Worm (Caenorhabditis elegans) whole organism, young adult: Measurements from ENCODE around the gene cct-7.

Experiments used
- B0035.1 ChIP-seq: sonication (generic microtip); optimal IDR thresholded peaks from 2 replicates; lab custom pipeline; 2016; ENCODE audit warnings: missing genetic modification characterization, mild to moderate bottlenecking, missing compliant biosample characterization, missing genotype, missing genetic modification reagents
- C17E4.6 ChIP-seq: fragments of 200-800 bp; sonication (Bioruptor generic); IDR thresholded peaks from 2 replicates; pipeline ENCODE4 v1.3.6; 2022; ENCODE audit warnings: missing genetic modification reagents, missing genetic modification characterization, missing compliant biosample characterization
- F10E7.11 ChIP-seq: sonication (generic microtip); optimal IDR thresholded peaks from 2 replicates; lab custom pipeline; 2017; ENCODE audit warnings: mild to moderate bottlenecking, missing genetic modification characterization, moderate library complexity, missing compliant biosample characterization
- K12H6.12 ChIP-seq: fragments of 200-800 bp; sonication (Bioruptor generic); optimal IDR thresholded peaks from 2 replicates; lab custom pipeline; 2018; ENCODE audit warnings: mild to moderate bottlenecking, missing genetic modification characterization, missing compliant biosample characterization
- T26A5.8 ChIP-seq: sonication (generic microtip); optimal IDR thresholded peaks from 2 replicates; lab custom pipeline; 2016; ENCODE audit warnings: missing genetic modification characterization, missing compliant biosample characterization
- Y53F4B.3 ChIP-seq: fragments of 200-800 bp; sonication (Bioruptor generic); IDR thresholded peaks from 2 replicates; pipeline ENCODE4 v1.3.6; 2022; ENCODE audit warnings: missing genetic modification reagents, missing genetic modification characterization, missing compliant biosample characterization
- Y53G8AR.9 ChIP-seq: fragments of 200-800 bp; sonication (Bioruptor generic); conservative IDR thresholded peaks from 2 replicates; pipeline ENCODE4 v1.3.6; 2022; ENCODE audit warnings: missing genetic modification reagents, missing genetic modification characterization, missing compliant biosample characterization
- Y67H2A.10 ChIP-seq: fragments of 200-800 bp; sonication (Bioruptor generic); conservative IDR thresholded peaks from 2 replicates; pipeline ENCODE4 v1.3.6; 2022; ENCODE audit warnings: missing genetic modification reagents, missing genetic modification characterization, missing compliant biosample characterization
- Y79H2A.3 ChIP-seq: fragments of 200-800 bp; sonication (Bioruptor generic); conservative IDR thresholded peaks from 2 replicates; pipeline ENCODE4 v1.3.6; 2022; ENCODE audit warnings: missing genetic modification reagents, missing genetic modification characterization, missing compliant biosample characterization
- ZK185.1 ChIP-seq: sonication (generic microtip); optimal IDR thresholded peaks from 2 replicates; lab custom pipeline; 2016; ENCODE audit warnings: mild to moderate bottlenecking, missing genetic modification characterization, missing compliant biosample characterization; ENCODE audit not compliant: poor library complexity, severe bottlenecking
- ama-1 ChIP-seq, 3 experiments: fragments of 150-350 bp in 1 of 3; sonication (generic microtip) in 2 of 3; optimal IDR thresholded peaks; 2 replicates each; lab custom pipeline; 2014 to 2018; ENCODE audit warnings: missing biosample characterization in 2 of 3, missing genetic modification characterization in 2 of 3, missing genetic modification reagents in 2 of 3
- atf-7 ChIP-seq: sonication (generic microtip); optimal IDR thresholded peaks from 2 replicates; lab custom pipeline; 2017; ENCODE audit warnings: mild to moderate bottlenecking, missing genetic modification characterization, missing compliant biosample characterization
- attf-3 ChIP-seq: fragments of 200-800 bp; sonication (Bioruptor generic); conservative IDR thresholded peaks from 2 replicates; pipeline ENCODE4 v1.3.6; 2022; ENCODE audit warnings: missing genetic modification reagents, missing genetic modification characterization, missing compliant biosample characterization
- bed-2 ChIP-seq: fragments of 200-800 bp; sonication (Bioruptor generic); IDR thresholded peaks from 2 replicates; pipeline ENCODE4 v1.3.6; 2022; ENCODE audit warnings: missing genetic modification reagents, missing genetic modification characterization, missing compliant biosample characterization
- ccch-3 ChIP-seq: fragments of 200-800 bp; sonication (Bioruptor generic); optimal IDR thresholded peaks from 2 replicates; lab custom pipeline; 2018; ENCODE audit warnings: mild to moderate bottlenecking, missing genetic modification characterization, missing compliant biosample characterization
- ceh-58 ChIP-seq: fragments of 200-800 bp; sonication (Bioruptor generic); IDR thresholded peaks from 2 replicates; pipeline ENCODE4 v1.3.6; 2022; ENCODE audit warnings: missing genetic modification characterization, missing compliant biosample characterization
- dpl-1 ChIP-seq: fragments of 150-350 bp; optimal IDR thresholded peaks from 2 replicates; lab custom pipeline; 2014; ENCODE audit warnings: missing biosample characterization, missing genetic modification reagents, missing genetic modification characterization
- egl-44 ChIP-seq: fragments of 200-800 bp; sonication (Bioruptor generic); IDR thresholded peaks from 2 replicates; pipeline ENCODE4 v1.3.6; 2022; ENCODE audit warnings: missing genetic modification reagents, missing genetic modification characterization, missing compliant biosample characterization
- hlh-26 ChIP-seq: fragments of 200-800 bp; sonication (Bioruptor generic); conservative IDR thresholded peaks from 2 replicates; pipeline ENCODE4 v1.3.6; 2022; ENCODE audit warnings: missing genetic modification reagents, missing genetic modification characterization, missing compliant biosample characterization
- hsf-1 ChIP-seq: fragments of 200-800 bp; sonication (Bioruptor generic); IDR thresholded peaks from 2 replicates; pipeline ENCODE4 v1.3.6; 2022; ENCODE audit warnings: missing genetic modification reagents, missing genetic modification characterization, missing compliant biosample characterization
- lag-1 ChIP-seq: fragments of 200-800 bp; sonication (Bioruptor generic); IDR thresholded peaks from 2 replicates; pipeline ENCODE4 v1.3.6; 2022; ENCODE audit warnings: missing genetic modification reagents, missing genetic modification characterization, missing compliant biosample characterization
- let-526 ChIP-seq: fragments of 200-800 bp; sonication (Bioruptor generic); IDR thresholded peaks from 2 replicates; pipeline ENCODE4 v1.3.6; 2022; ENCODE audit warnings: missing genetic modification reagents, missing genetic modification characterization, missing compliant biosample characterization
- let-607 ChIP-seq, 2 experiments: fragments of 200-800 bp in 1 of 2; sonication (Bioruptor generic) in 1 of 2; sonication (generic microtip) in 1 of 2; optimal IDR thresholded peaks; 2 replicates each; lab custom pipeline; 2016 to 2018; ENCODE audit warnings: mild to moderate bottlenecking in 2 of 2, missing compliant biosample characterization in 2 of 2, missing genetic modification characterization in 2 of 2, moderate library complexity in 2 of 2, missing genotype in 1 of 2
- lin-54 ChIP-seq: fragments of 200-800 bp; sonication (Bioruptor generic); optimal IDR thresholded peaks from 2 replicates; lab custom pipeline; 2018; ENCODE audit warnings: mild to moderate bottlenecking, missing genetic modification characterization, missing compliant biosample characterization
- lir-1 ChIP-seq: fragments of 200-800 bp; sonication (Bioruptor generic); conservative IDR thresholded peaks from 2 replicates; pipeline ENCODE4 v1.3.6; 2022; ENCODE audit warnings: missing genetic modification reagents, missing genetic modification characterization, missing compliant biosample characterization
- lsy-27 ChIP-seq: sonication (generic microtip); optimal IDR thresholded peaks from 2 replicates; lab custom pipeline; 2017; ENCODE audit warnings: missing genetic modification characterization, mild to moderate bottlenecking, missing compliant biosample characterization, antibody characterized with exemption, missing genotype, borderline replicate concordance; ENCODE audit not compliant: insufficient read depth
- madf-10 ChIP-seq: sonication (generic microtip); optimal IDR thresholded peaks from 2 replicates; lab custom pipeline; 2016; ENCODE audit warnings: mild to moderate bottlenecking, missing genetic modification characterization, missing compliant biosample characterization
- madf-3 ChIP-seq: fragments of 200-800 bp; sonication (Bioruptor generic); IDR thresholded peaks from 2 replicates; pipeline ENCODE4 v1.3.6; 2022; ENCODE audit warnings: missing genetic modification reagents, missing genetic modification characterization, missing compliant biosample characterization
- madf-8 ChIP-seq: fragments of 200-800 bp; sonication (Bioruptor generic); conservative IDR thresholded peaks from 2 replicates; pipeline ENCODE4 v1.3.6; 2022; ENCODE audit warnings: missing genetic modification reagents, missing genetic modification characterization, missing compliant biosample characterization
- mcd-1 ChIP-seq: fragments of 200-800 bp; sonication (Bioruptor generic); IDR thresholded peaks from 2 replicates; pipeline ENCODE4 v1.3.6; 2022; ENCODE audit warnings: missing genetic modification reagents, missing genetic modification characterization, missing compliant biosample characterization
- mes-4 ChIP-seq: sonication (generic microtip); optimal IDR thresholded peaks from 2 replicates; lab custom pipeline; 2016; ENCODE audit warnings: missing genotype, missing genetic modification characterization, missing compliant biosample characterization
- mxl-1 ChIP-seq: sonication (generic microtip); optimal IDR thresholded peaks from 2 replicates; lab custom pipeline; 2016; ENCODE audit warnings: missing genetic modification characterization, missing compliant biosample characterization
- nfya-1 ChIP-seq: sonication (generic microtip); optimal IDR thresholded peaks from 2 replicates; lab custom pipeline; 2017; ENCODE audit warnings: antibody characterized with exemption, missing compliant biosample characterization, missing genetic modification characterization, borderline replicate concordance; ENCODE audit not compliant: insufficient read depth
- nfya-2 ChIP-seq: fragments of 200-800 bp; sonication (Bioruptor generic); IDR thresholded peaks from 2 replicates; pipeline ENCODE4 v1.3.6; 2022; ENCODE audit warnings: missing genetic modification reagents, missing genetic modification characterization, missing compliant biosample characterization
- nfyb-1 ChIP-seq: fragments of 200-800 bp; sonication (Bioruptor generic); IDR thresholded peaks from 2 replicates; pipeline ENCODE4 v1.3.6; 2022; ENCODE audit warnings: missing genetic modification reagents, missing genetic modification characterization, missing compliant biosample characterization
- rcor-1 ChIP-seq: fragments of 200-800 bp; sonication (Bioruptor generic); IDR thresholded peaks from 2 replicates; pipeline ENCODE4 v1.3.6; 2022; ENCODE audit warnings: missing genetic modification reagents, missing genetic modification characterization, missing compliant biosample characterization
- snpc-1.3 ChIP-seq: sonication (generic microtip); optimal IDR thresholded peaks from 2 replicates; lab custom pipeline; 2017; ENCODE audit warnings: missing genetic modification characterization, mild to moderate bottlenecking, missing compliant biosample characterization, antibody characterized with exemption, moderate library complexity, missing genotype, missing genetic modification reagents; ENCODE audit not compliant: insufficient read depth
- snpc-3.4 ChIP-seq: sonication (generic microtip); optimal IDR thresholded peaks from 2 replicates; lab custom pipeline; 2017; ENCODE audit warnings: missing genetic modification characterization, mild to moderate bottlenecking, missing compliant biosample characterization, antibody characterized with exemption, moderate library complexity, missing genotype, missing genetic modification reagents
- snpc-4 ChIP-seq, 5 experiments: fragments of 150-350 bp in 1 of 5; sonication (generic microtip) in 4 of 5; optimal IDR thresholded peaks; 2 replicates each; lab custom pipeline; 2014 to 2018; ENCODE audit warnings: missing genetic modification characterization in 5 of 5, missing biosample characterization in 3 of 5, antibody characterized with exemption in 2 of 5, mild to moderate bottlenecking in 2 of 5, missing compliant biosample characterization in 2 of 5, missing genotype in 2 of 5, moderate library complexity in 2 of 5, missing genetic modification reagents in 1 of 5
- unc-130 ChIP-seq: sonication (generic microtip); optimal IDR thresholded peaks from 2 replicates; lab custom pipeline; 2016; ENCODE audit warnings: missing genetic modification reagents, missing genetic modification characterization, missing compliant biosample characterization
- unc-62 ChIP-seq: fragments of 150-350 bp; optimal IDR thresholded peaks from 2 replicates; lab custom pipeline; 2014; ENCODE audit warnings: missing biosample characterization, missing genetic modification reagents, missing genetic modification characterization
- zfh-2 ChIP-seq: fragments of 200-800 bp; sonication (Bioruptor generic); conservative IDR thresholded peaks from 2 replicates; pipeline ENCODE4 v1.3.6; 2022; ENCODE audit warnings: missing genetic modification reagents, missing genetic modification characterization, missing compliant biosample characterization
- ztf-25 ChIP-seq: fragments of 200-800 bp; sonication (Bioruptor generic); IDR thresholded peaks from 2 replicates; pipeline ENCODE4 v1.3.6; 2022; ENCODE audit warnings: missing genetic modification reagents, missing genetic modification characterization, missing compliant biosample characterization
- ztf-26 ChIP-seq: sonication (generic microtip); optimal IDR thresholded peaks from 2 replicates; lab custom pipeline; 2017; ENCODE audit warnings: missing genetic modification characterization, missing compliant biosample characterization
- ztf-6 ChIP-seq: fragments of 200-800 bp; sonication (Bioruptor generic); IDR thresholded peaks from 2 replicates; pipeline ENCODE4 v1.3.6; 2022; ENCODE audit warnings: missing genetic modification reagents, missing genetic modification characterization, missing compliant biosample characterization

Gene cct-7

ce11 chrV:1868596-1869263 is 3.3 kb upstream of the cct-7 start, which contains the start of gene knl-3 (continued):
- peak; percentile 79; the same call in 1 of the 2 replicates for TF ChIP-seq egl-44 (GFP tag; lab: Robert Waterston, UW)
- peak; percentile 91 for TF ChIP-seq madf-8 (GFP tag; lab: Robert Waterston, UW)
- peak; percentile 41; the same call in 1 of the 2 replicates for TF ChIP-seq let-526 (GFP tag; lab: Robert Waterston, UW)
- TF ChIP-seq hlh-26 (GFP tag; lab: Robert Waterston, UW) = no peak
- peak; percentile 34 for TF ChIP-seq B0035.1 (tag; lab: Kevin White, UChicago)
- no peak for TF ChIP-seq ccch-3 (GFP tag; lab: Kevin White, UChicago)
- TF ChIP-seq dpl-1 = peak; percentile 98
- TF ChIP-seq madf-3 = peak; percentile 97
- peak; percentile 48 for TF ChIP-seq snpc-4 (GFP tag; optimal IDR thresholded peaks at IDR 0.05; lab: Kevin White, UChicago)
- TF ChIP-seq snpc-4 (tag; optimal IDR thresholded peaks at IDR 0.05; lab: Kevin White, UChicago) = peak; percentile 58 to 78 (median 73)
- TF ChIP-seq C17E4.6 (GFP tag; lab: Robert Waterston, UW) = peak; percentile 91
- TF ChIP-seq ZK185.1 (tag; lab: Kevin White, UChicago) = no peak
- peak; percentile 87 for TF ChIP-seq hsf-1 (GFP tag; lab: Robert Waterston, UW)
- TF ChIP-seq Y53F4B.3 (GFP tag; lab: Robert Waterston, UW) = no peak
- TF ChIP-seq ztf-6 (GFP tag; lab: Robert Waterston, UW) = 0 out of 2 replicates have a peak, but pooled peaks have one; percentile 33
- TF ChIP-seq mcd-1 (GFP tag; lab: Robert Waterston, UW) = peak; percentile 96
- peak; percentile 95 for TF ChIP-seq rcor-1
- TF ChIP-seq nfya-2 (GFP tag; lab: Robert Waterston, UW) = no peak
- TF ChIP-seq nfyb-1 (GFP tag; lab: Robert Waterston, UW) = peak; percentile 91
- TF ChIP-seq zfh-2 (GFP tag; lab: Robert Waterston, UW) = peak; percentile 49; the same call in 1 of the 2 replicates
- no peak for TF ChIP-seq unc-62 (GFP tag; lab: Kevin White, UChicago)
- peak; percentile 96 for TF ChIP-seq snpc-3.4
- TF ChIP-seq bed-2 (GFP tag; lab: Robert Waterston, UW) = 0 out of 2 replicates have a peak, but pooled peaks have one; percentile 47
- peak; percentile 76 for TF ChIP-seq K12H6.12
- TF ChIP-seq lin-54 (GFP tag; lab: Kevin White, UChicago) = peak; percentile 99
- no peak for TF ChIP-seq F10E7.11 (tag; lab: Kevin White, UChicago)
- TF ChIP-seq attf-3 = peak; percentile 73
- TF ChIP-seq Y53G8AR.9 (GFP tag; lab: Robert Waterston, UW) = peak; percentile 96
- peak; percentile 75 for TF ChIP-seq Y67H2A.10 (GFP tag; lab: Robert Waterston, UW)
- no peak for TF ChIP-seq ceh-58 (GFP tag; lab: Robert Waterston, UW)
- TF ChIP-seq ztf-25 = no peak
- TF ChIP-seq T26A5.8 = no peak
- peak; percentile 77; the same call in 1 of the 2 replicates for TF ChIP-seq Y79H2A.3 (GFP tag; lab: Robert Waterston, UW)
- TF ChIP-seq mes-4 (tag; lab: Kevin White, UChicago) = peak; percentile 7
- no peak for TF ChIP-seq lsy-27 (tag; lab: Kevin White, UChicago)
- peak; percentile 68 for TF ChIP-seq ztf-26 (tag; lab: Kevin White, UChicago)
- peak; percentile 58 for TF ChIP-seq madf-10
- TF ChIP-seq ama-1 (optimal IDR thresholded peaks at IDR 0.05; lab: Kevin White, UChicago) = no peak
- no peak for TF ChIP-seq ama-1 (GFP tag; optimal IDR thresholded peaks at IDR 0.05; lab: Kevin White, UChicago)
- TF ChIP-seq snpc-1.3 (tag; lab: Kevin White, UChicago) = peak; percentile 82
- TF ChIP-seq lag-1 (GFP tag; lab: Robert Waterston, UW) = no peak
- peak; percentile 32 to 37 for TF ChIP-seq let-607 (tag; optimal IDR thresholded peaks at IDR 0.05; lab: Kevin White, UChicago)
- peak; percentile 67 for TF ChIP-seq atf-7
- TF ChIP-seq lir-1 (GFP tag; lab: Robert Waterston, UW) = peak; percentile 87
- TF ChIP-seq nfya-1 (tag; lab: Kevin White, UChicago) = no peak
- TF ChIP-seq unc-130 (GFP tag; lab: Kevin White, UChicago) = peak; percentile 63
- peak; percentile 13 for TF ChIP-seq mxl-1
